Fruit fly (Drosophila melanogaster): ENCODE data around the gene CG3386.
A peak's percentile ranks its signal among the peaks of the same experiment; 100 is the strongest.

The CG3386 gene

DNA sequence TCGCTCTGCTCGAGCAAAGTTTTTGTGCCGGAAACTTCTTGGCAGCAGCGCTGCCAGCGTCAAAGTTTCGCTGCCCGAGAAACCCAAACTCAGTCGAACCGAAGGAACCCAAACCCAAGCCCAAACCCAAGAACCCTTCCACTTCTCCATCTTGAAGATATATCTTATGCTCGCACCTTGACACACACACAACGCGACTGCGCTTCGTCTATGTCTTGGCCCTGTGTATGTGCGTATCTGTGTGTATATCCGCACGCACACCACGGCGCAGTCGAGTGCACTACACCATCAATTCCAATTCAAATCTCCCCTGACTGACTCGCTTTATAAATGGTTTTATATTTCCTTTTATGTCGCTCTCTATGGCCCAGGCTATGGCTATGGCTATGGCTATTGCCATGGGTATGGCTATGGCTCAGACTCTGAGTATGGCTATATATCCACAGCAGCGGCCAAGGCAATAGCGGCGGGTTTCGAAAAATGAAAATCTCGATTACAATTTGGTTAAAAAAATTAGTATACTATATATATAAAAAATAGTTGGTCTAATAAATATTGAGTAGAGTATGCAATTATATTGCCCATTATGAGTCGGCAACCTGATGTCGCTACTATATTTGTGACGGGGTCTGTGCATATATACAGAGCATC is 14.3 kb upstream of the CG3386 start:
- TF ChIP-seq gl (tag; optimal IDR thresholded peaks at IDR 0.05) (peak; percentile 95), CG15710 (tag; optimal IDR thresholded peaks at IDR 0.05) (peak; percentile 98), CG14655 (GFP tag; optimal IDR thresholded peaks at IDR 0.05) (peak; percentile 97), EcR (GFP tag; optimal IDR thresholded peaks at IDR 0.05) (peak; percentile 45), CG32121 (GFP tag; IDR thresholded peaks at IDR 0.05) (peak; percentile 95), CG8301 (tag; optimal IDR thresholded peaks at IDR 0.05) (peak; percentile 94), CG13204 (GFP tag; optimal IDR thresholded peaks at IDR 0.05) (peak; percentile 94), CG4496 (GFP tag; IDR thresholded peaks at IDR 0.05) (peak; percentile 96), fd96Ca (GFP tag; IDR thresholded peaks at IDR 0.05) (peak; percentile 97), CG9948 (tag; optimal IDR thresholded peaks at IDR 0.05) (peak; percentile 99), Ets98B (GFP tag; IDR thresholded peaks at IDR 0.05) (peak; percentile 96), CG8159 (tag; optimal IDR thresholded peaks at IDR 0.05) (peak; percentile 98), rn (GFP tag; IDR thresholded peaks at IDR 0.05) (peak; percentile 92), Snoo (tag; optimal IDR thresholded peaks at IDR 0.05) (peak; percentile 90), D1 (tag; optimal IDR thresholded peaks at IDR 0.05) (no peak), Pif1B (GFP tag; optimal IDR thresholded peaks at IDR 0.05) (peak; percentile 95), CG10348 (GFP tag; IDR thresholded peaks at IDR 0.05) (peak; percentile 78), CG12605 (GFP tag; IDR thresholded peaks at IDR 0.05) (peak; percentile 95), Pif1A (GFP tag; optimal IDR thresholded peaks at IDR 0.05) (peak; percentile 91), CG34367 (tag; optimal IDR thresholded peaks at IDR 0.05) (peak; percentile 95), CG17806 (tag; optimal IDR thresholded peaks at IDR 0.05) (peak; percentile 99)

DNA sequence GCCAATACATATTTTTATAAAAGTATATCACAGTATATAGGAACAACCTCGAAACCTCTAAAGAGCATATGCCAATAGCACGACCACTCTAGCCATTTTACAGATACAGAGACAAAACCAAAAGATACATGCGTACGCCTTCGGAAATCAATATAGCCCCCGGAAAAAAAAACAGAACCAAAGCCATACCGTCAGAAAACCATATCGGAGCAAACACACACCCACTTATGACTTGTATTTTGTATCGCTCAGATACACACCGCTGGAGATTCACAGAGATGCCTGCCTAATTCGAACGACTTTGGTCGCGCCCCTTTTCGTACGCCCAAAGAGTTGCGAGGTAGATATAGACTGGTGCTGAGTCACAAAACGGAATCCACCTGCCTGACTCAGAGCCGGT is 13.2 kb upstream of the CG3386 start:
- TF ChIP-seq CG10348 (GFP tag; IDR thresholded peaks at IDR 0.05) = no peak
- no peak for TF ChIP-seq Pif1B (GFP tag; optimal IDR thresholded peaks at IDR 0.05)
- no peak for TF ChIP-seq EcR (GFP tag; optimal IDR thresholded peaks at IDR 0.05)
- no peak for TF ChIP-seq CG17806 (tag; optimal IDR thresholded peaks at IDR 0.05)
- no peak for TF ChIP-seq CG8301 (tag; optimal IDR thresholded peaks at IDR 0.05)
- no peak for TF ChIP-seq CG15710 (tag; optimal IDR thresholded peaks at IDR 0.05)
- no peak for TF ChIP-seq Snoo (tag; optimal IDR thresholded peaks at IDR 0.05)
- no peak for TF ChIP-seq Ets98B (GFP tag; IDR thresholded peaks at IDR 0.05)
- TF ChIP-seq CG14655 (GFP tag; optimal IDR thresholded peaks at IDR 0.05) = no peak
- no peak for TF ChIP-seq gl (tag; optimal IDR thresholded peaks at IDR 0.05)
- TF ChIP-seq CG34367 (tag; optimal IDR thresholded peaks at IDR 0.05) = no peak
- no peak for TF ChIP-seq rn (GFP tag; IDR thresholded peaks at IDR 0.05)
- TF ChIP-seq CG8159 (tag; optimal IDR thresholded peaks at IDR 0.05) = no peak
- no peak for TF ChIP-seq D1 (tag; optimal IDR thresholded peaks at IDR 0.05)
- no peak for TF ChIP-seq CG9948 (tag; optimal IDR thresholded peaks at IDR 0.05)
- TF ChIP-seq CG12605 (GFP tag; IDR thresholded peaks at IDR 0.05) = no peak
- TF ChIP-seq CG4496 (GFP tag; IDR thresholded peaks at IDR 0.05) = no peak
- no peak for TF ChIP-seq fd96Ca (GFP tag; IDR thresholded peaks at IDR 0.05)

DNA sequence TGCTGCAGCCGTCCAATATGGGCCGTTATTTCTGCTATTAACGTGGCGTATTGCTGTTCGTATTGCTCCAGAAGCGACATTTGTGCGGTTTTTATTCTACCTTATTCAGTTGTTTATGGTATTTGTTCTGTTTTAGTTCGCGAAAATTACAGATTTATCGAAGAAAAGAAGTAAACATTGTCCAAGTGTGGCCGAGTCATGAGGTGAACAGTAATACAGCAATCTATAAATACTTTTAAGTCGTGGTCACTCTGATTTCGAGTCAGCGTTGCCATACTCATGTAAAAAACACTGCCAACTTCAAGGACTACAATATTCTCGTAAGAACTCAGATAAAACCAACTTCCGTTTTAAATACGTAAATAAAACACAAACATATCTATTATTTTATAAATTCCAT is 10.4 kb upstream of the CG3386 start, which contains the start of gene Vti1a:
Gene Vti1a, minus strand, starts transcription at position 221 of the 400 bp plus-strand sequence.
- TF ChIP-seq Ets98B (GFP tag; IDR thresholded peaks at IDR 0.05) = no peak; the same call in 1 of the 2 replicates
- TF ChIP-seq CG14655 (GFP tag; optimal IDR thresholded peaks at IDR 0.05) = no peak
- peak; percentile 12 for TF ChIP-seq Snoo (tag; optimal IDR thresholded peaks at IDR 0.05)
- TF ChIP-seq EcR (GFP tag; optimal IDR thresholded peaks at IDR 0.05) = no peak
- no peak for TF ChIP-seq CG17806 (tag; optimal IDR thresholded peaks at IDR 0.05)
- no peak for TF ChIP-seq CG12605 (GFP tag; IDR thresholded peaks at IDR 0.05)

DNA sequence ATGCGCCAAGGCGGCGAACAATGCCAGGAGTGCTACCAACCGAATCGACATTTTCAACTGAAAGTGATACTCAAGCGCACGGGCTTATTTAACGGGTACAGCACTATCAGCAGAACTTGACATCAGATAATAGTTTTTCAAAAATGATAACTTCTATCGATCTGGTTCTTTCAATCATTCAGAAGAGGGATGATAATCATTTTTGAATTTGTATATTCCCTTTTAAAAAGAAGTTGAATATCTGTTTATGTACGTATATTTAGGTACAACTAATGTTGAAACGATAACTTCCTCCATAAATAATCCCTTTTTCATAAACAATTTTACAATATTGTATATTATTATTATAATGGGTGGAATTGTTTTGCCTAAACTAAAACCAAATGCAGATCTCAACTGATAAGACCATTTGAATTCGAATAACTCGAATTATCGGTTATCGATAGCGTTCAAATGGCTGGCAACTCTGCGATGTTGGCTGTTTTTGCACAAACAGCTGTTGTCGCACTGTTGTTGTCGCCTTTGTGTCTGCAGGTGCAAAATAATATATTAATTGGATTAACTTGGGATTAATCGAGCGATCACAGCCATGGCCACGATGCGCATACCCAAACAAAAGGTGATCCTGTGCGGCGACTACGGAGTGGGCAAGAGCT is 7.9 kb upstream of the CG3386 start, which contains the start of the genes CG32483 and RabX6:
Gene CG32483, minus strand, starts transcription at position 51 of the 656 bp plus-strand sequence.
Gene RabX6, plus strand, starts transcription at position 487 of the 656 bp plus-strand sequence.
- TF ChIP-seq CG32121 (GFP tag; IDR thresholded peaks at IDR 0.05) = no peak
- no peak for TF ChIP-seq fd96Ca (GFP tag; IDR thresholded peaks at IDR 0.05)
- no peak for TF ChIP-seq Snoo (tag; optimal IDR thresholded peaks at IDR 0.05)
- TF ChIP-seq CG4496 (GFP tag; IDR thresholded peaks at IDR 0.05) = no peak
- no peak for TF ChIP-seq D1 (tag; optimal IDR thresholded peaks at IDR 0.05)
- TF ChIP-seq CG13204 (GFP tag; optimal IDR thresholded peaks at IDR 0.05) = no peak
- no peak for TF ChIP-seq CG17806 (tag; optimal IDR thresholded peaks at IDR 0.05)
- TF ChIP-seq CG14655 (GFP tag; optimal IDR thresholded peaks at IDR 0.05) = no peak
- no peak for TF ChIP-seq CG15710 (tag; optimal IDR thresholded peaks at IDR 0.05)
- no peak for TF ChIP-seq CG8159 (tag; optimal IDR thresholded peaks at IDR 0.05)
- no peak for TF ChIP-seq CG10348 (GFP tag; IDR thresholded peaks at IDR 0.05)
- TF ChIP-seq rn (GFP tag; IDR thresholded peaks at IDR 0.05) = no peak
- no peak for TF ChIP-seq EcR (GFP tag; optimal IDR thresholded peaks at IDR 0.05)
- no peak for TF ChIP-seq Pif1A (GFP tag; optimal IDR thresholded peaks at IDR 0.05)
- TF ChIP-seq CG12605 (GFP tag; IDR thresholded peaks at IDR 0.05) = no peak
- TF ChIP-seq Ets98B (GFP tag; IDR thresholded peaks at IDR 0.05) = no peak
- no peak for TF ChIP-seq CG34367 (tag; optimal IDR thresholded peaks at IDR 0.05)
- no peak for TF ChIP-seq CG8301 (tag; optimal IDR thresholded peaks at IDR 0.05)

DNA sequence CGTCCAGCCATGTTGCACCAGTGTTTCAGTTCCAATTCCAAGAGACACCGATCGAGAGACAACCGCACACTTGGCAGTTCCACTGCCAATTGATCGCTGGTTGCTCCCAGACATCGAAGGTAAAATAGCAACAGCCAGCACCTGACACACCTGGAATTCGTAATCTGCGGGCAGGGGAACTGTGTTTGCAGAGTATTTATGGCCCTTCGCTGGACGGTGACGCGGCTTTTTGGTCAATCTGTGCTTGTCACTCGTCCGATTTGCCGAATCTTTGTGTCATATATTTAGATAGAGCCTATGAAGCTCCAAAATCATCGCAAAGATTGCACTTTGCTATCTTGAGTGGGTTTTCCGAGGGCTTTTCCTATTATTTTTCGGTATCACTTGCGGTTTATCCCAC is 5.6 kb upstream of the CG3386 start, which contains the start of gene hiro:
Gene hiro, minus strand, starts transcription at position 101 of the 400 bp plus-strand sequence.
- no peak for TF ChIP-seq D1 (tag; optimal IDR thresholded peaks at IDR 0.05)
- no peak for TF ChIP-seq gl (tag; optimal IDR thresholded peaks at IDR 0.05)
- TF ChIP-seq CG34367 (tag; optimal IDR thresholded peaks at IDR 0.05) = no peak

DNA sequence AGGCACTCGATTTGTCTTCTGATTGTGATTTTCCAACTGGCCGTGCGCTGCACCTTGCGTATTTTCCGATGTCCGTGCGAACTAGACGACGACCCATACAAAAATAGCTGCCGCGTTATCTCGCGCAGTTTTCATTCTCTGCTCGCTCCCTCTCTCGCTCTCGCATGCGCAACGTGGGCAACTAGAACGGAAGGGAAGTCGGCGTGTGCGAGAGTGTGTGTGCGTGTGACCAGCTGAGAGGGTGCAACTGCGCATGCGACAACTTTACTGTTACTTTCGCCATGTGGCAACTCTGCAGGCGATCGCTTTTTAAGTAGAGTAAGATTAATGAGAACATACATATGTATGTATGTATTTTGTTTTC is 3.2 kb upstream of the CG3386 start, which contains the start of gene ebd1:
Gene ebd1, minus strand, starts transcription at position 109 of the 364 bp plus-strand sequence.
- TF ChIP-seq CG15710 (tag; optimal IDR thresholded peaks at IDR 0.05) (no peak), rn (GFP tag; IDR thresholded peaks at IDR 0.05) (no peak), CG8159 (tag; optimal IDR thresholded peaks at IDR 0.05) (no peak), CG13204 (GFP tag; optimal IDR thresholded peaks at IDR 0.05) (no peak), CG9948 (tag; optimal IDR thresholded peaks at IDR 0.05) (no peak), Pif1A (GFP tag; optimal IDR thresholded peaks at IDR 0.05) (no peak), CG4496 (GFP tag; IDR thresholded peaks at IDR 0.05) (peak; percentile 44; the same call in 2 of the 3 replicates)
